Fruit fly (Drosophila melanogaster) whole organism: ENCODE results near the gene Lerp.

Source experiments
- CG8478 ChIP-seq: fragments of >200 bp; optimal IDR thresholded peaks from 2 replicates; lab custom pipeline; 2018; ENCODE audit warnings: inconsistent platforms
- Dll ChIP-seq: fragments of >200 bp; optimal IDR thresholded peaks from 2 replicates; lab custom pipeline; 2017
- EcR ChIP-seq, 2 experiments: fragments of >200 bp; optimal IDR thresholded peaks; 2 replicates each; lab custom pipeline; 2017; ENCODE audit warnings: missing biosample characterization in 2 of 2, missing genetic modification characterization in 2 of 2, missing genetic modification reagents in 2 of 2
- pan ChIP-seq: fragments of >200 bp; optimal IDR thresholded peaks from 2 replicates; lab custom pipeline; 2017
- psq ChIP-seq: fragments of >200 bp; optimal IDR thresholded peaks from 2 replicates; lab custom pipeline; 2017
- usp ChIP-seq: fragments of >200 bp; optimal IDR thresholded peaks from 2 replicates; lab custom pipeline; 2017; ENCODE audit warnings: missing biosample characterization, missing genetic modification characterization, mixed read lengths

- no peak for TF ChIP-seq pan (lab: Kevin White, UChicago)
- no peak for TF ChIP-seq CG8478
- TF ChIP-seq EcR (GFP tag; optimal IDR thresholded peaks at IDR 0.05; lab: Kevin White, UChicago) = peak in 1 of 2 experiments; percentile 34
- TF ChIP-seq usp (GFP tag; lab: Kevin White, UChicago) = no peak
- no peak for TF ChIP-seq psq (lab: Kevin White, UChicago)
- no peak for TF ChIP-seq Dll (lab: Kevin White, UChicago)
Observed at dm6 chr3R:26892764-26893163, 29.8 kb upstream of the Lerp start.
